Worm (Caenorhabditis elegans) whole organism, L4 larva: ENCODE data around the gene C15B12.8.

Source experiments
- F10B5.3 ChIP-seq: sonication (generic microtip); optimal IDR thresholded peaks from 2 replicates; lab custom pipeline; 2016; ENCODE audit warnings: mild to moderate bottlenecking, missing genetic modification characterization, missing compliant biosample characterization
- F26F4.8 ChIP-seq: fragments of 200-800 bp; sonication (Bioruptor generic); conservative IDR thresholded peaks from 2 replicates; pipeline ENCODE4 v1.3.6; 2022; ENCODE audit warnings: missing genetic modification characterization, missing compliant biosample characterization
- R02D3.7 ChIP-seq: fragments of 150-350 bp; sonication (generic microtip); optimal IDR thresholded peaks from 3 replicates; lab custom pipeline; 2014; ENCODE audit warnings: missing biosample characterization, missing genetic modification characterization
- T20F7.1 ChIP-seq: fragments of 200-800 bp; sonication (Bioruptor generic); optimal IDR thresholded peaks from 2 replicates; lab custom pipeline; 2018; ENCODE audit warnings: mild to moderate bottlenecking, missing genetic modification characterization, missing compliant biosample characterization
- T26A8.4 ChIP-seq: fragments of 200-800 bp; sonication (Bioruptor generic); IDR thresholded peaks from 2 replicates; pipeline ENCODE4 v1.3.6; 2022; ENCODE audit warnings: missing genetic modification characterization, missing compliant biosample characterization
- aha-1 ChIP-seq: fragments of 150-350 bp; peaks from one replicate; lab custom pipeline; 2014; ENCODE audit warnings: missing biosample characterization, missing genetic modification characterization
- ama-1 ChIP-seq: fragments of 150-350 bp; optimal IDR thresholded peaks from 2 replicates; lab custom pipeline; 2014; ENCODE audit warnings: inconsistent platforms, mixed read lengths
- ceh-20 ChIP-seq: fragments of 200-800 bp; sonication (Bioruptor generic); IDR thresholded peaks from 2 replicates; pipeline ENCODE4 v1.3.6; 2022; ENCODE audit warnings: missing genetic modification reagents, missing genetic modification characterization, missing compliant biosample characterization
- ceh-44 ChIP-seq: fragments of 200-800 bp; sonication (Bioruptor generic); IDR thresholded peaks from 2 replicates; pipeline ENCODE4 v1.3.6; 2022; ENCODE audit warnings: missing genetic modification reagents, missing genetic modification characterization, missing compliant biosample characterization
- cey-2 ChIP-seq: sonication (generic microtip); optimal IDR thresholded peaks from 3 replicates; lab custom pipeline; 2017; ENCODE audit warnings: missing genetic modification characterization, mild to moderate bottlenecking, missing compliant biosample characterization, antibody characterized with exemption, borderline replicate concordance; ENCODE audit not compliant: insufficient read depth
- daf-16 ChIP-seq, 3 experiments: sonication (generic microtip); optimal IDR thresholded peaks; 2 replicates each; lab custom pipeline; 2016 to 2017; ENCODE audit warnings: missing genetic modification characterization in 3 of 3, missing genetic modification reagents in 3 of 3, mild to moderate bottlenecking in 2 of 3, missing compliant biosample characterization in 2 of 3, missing biosample characterization in 1 of 3, moderate library complexity in 1 of 3
- dmd-6 ChIP-seq: fragments of 200-800 bp; sonication (Bioruptor generic); IDR thresholded peaks from 2 replicates; pipeline ENCODE4 v1.3.6; 2022; ENCODE audit warnings: missing genetic modification reagents, missing genetic modification characterization, missing compliant biosample characterization
- dve-1 ChIP-seq: sonication (generic microtip); optimal IDR thresholded peaks from 2 replicates; lab custom pipeline; 2017; ENCODE audit warnings: antibody characterized with exemption, mild to moderate bottlenecking, missing genetic modification characterization, missing compliant biosample characterization; ENCODE audit not compliant: insufficient read depth
- fkh-10 ChIP-seq: fragments of 150-350 bp; optimal IDR thresholded peaks from 2 replicates; lab custom pipeline; 2014; ENCODE audit warnings: missing biosample characterization, missing genetic modification reagents, missing genetic modification characterization
- hlh-11 ChIP-seq: fragments of 200-800 bp; sonication (Bioruptor generic); optimal IDR thresholded peaks from 2 replicates; lab custom pipeline; 2018; ENCODE audit warnings: mild to moderate bottlenecking, missing genetic modification characterization, missing compliant biosample characterization
- hlh-30 ChIP-seq: sonication (generic microtip); optimal IDR thresholded peaks from 2 replicates; lab custom pipeline; 2017; ENCODE audit warnings: antibody characterized with exemption, mild to moderate bottlenecking, missing genetic modification characterization, missing compliant biosample characterization; ENCODE audit not compliant: insufficient read depth
- jun-1 ChIP-seq: fragments of 150-350 bp; optimal IDR thresholded peaks from 2 replicates; lab custom pipeline; 2014; ENCODE audit warnings: missing biosample characterization, missing genetic modification reagents, missing genetic modification characterization
- lin-38 ChIP-seq: fragments of 200-800 bp; sonication (Bioruptor generic); IDR thresholded peaks from 2 replicates; pipeline ENCODE4 v1.3.6; 2022; ENCODE audit warnings: missing genetic modification reagents, missing genetic modification characterization, missing compliant biosample characterization
- mdl-1 ChIP-seq, 2 experiments: fragments of 150-350 bp in 1 of 2; sonication (generic microtip) in 1 of 2; optimal IDR thresholded peaks; 2 replicates each; lab custom pipeline; 2014 to 2017; ENCODE audit warnings: missing biosample characterization in 2 of 2, missing genetic modification characterization in 2 of 2
- mep-1 ChIP-seq: fragments of 150-350 bp; sonication (generic microtip); optimal IDR thresholded peaks from 3 replicates; lab custom pipeline; 2014; ENCODE audit warnings: missing biosample characterization, missing genetic modification characterization
- mxl-2 ChIP-seq: fragments of 200-800 bp; sonication (Bioruptor generic); conservative IDR thresholded peaks from 2 replicates; pipeline ENCODE4 v1.3.6; 2022; ENCODE audit warnings: missing genetic modification reagents, missing genetic modification characterization, missing compliant biosample characterization
- nhr-102 ChIP-seq: sonication (generic microtip); optimal IDR thresholded peaks from 2 replicates; lab custom pipeline; 2016; ENCODE audit warnings: mild to moderate bottlenecking, missing genetic modification characterization, moderate library complexity, missing compliant biosample characterization
- nhr-25 ChIP-seq: sonication (generic microtip); optimal IDR thresholded peaks from 2 replicates; lab custom pipeline; 2017; ENCODE audit warnings: missing genetic modification characterization, mild to moderate bottlenecking, missing compliant biosample characterization, antibody characterized with exemption, moderate library complexity, borderline replicate concordance; ENCODE audit not compliant: insufficient read depth
- nhr-28 ChIP-seq: fragments of 150-350 bp; optimal IDR thresholded peaks from 2 replicates; lab custom pipeline; 2014; ENCODE audit warnings: missing biosample characterization, missing genetic modification characterization
- nhr-48 ChIP-seq: sonication (generic microtip); optimal IDR thresholded peaks from 2 replicates; lab custom pipeline; 2016; ENCODE audit warnings: mild to moderate bottlenecking, missing genetic modification characterization, missing compliant biosample characterization
- nhr-77 ChIP-seq: fragments of 150-350 bp; optimal IDR thresholded peaks from 2 replicates; lab custom pipeline; 2014; ENCODE audit warnings: missing biosample characterization, missing genetic modification characterization
- php-3 ChIP-seq: fragments of 200-800 bp; sonication (Bioruptor generic); IDR thresholded peaks from 2 replicates; pipeline ENCODE4 v1.3.6; 2022; ENCODE audit warnings: missing genetic modification reagents, missing genetic modification characterization, missing compliant biosample characterization
- spr-1 ChIP-seq: sonication (generic microtip); optimal IDR thresholded peaks from 2 replicates; lab custom pipeline; 2016; ENCODE audit warnings: mild to moderate bottlenecking, missing genetic modification characterization, missing compliant biosample characterization
- tra-1 ChIP-seq: fragments of 200-800 bp; sonication (Bioruptor generic); IDR thresholded peaks from 2 replicates; pipeline ENCODE4 v1.3.6; 2022; ENCODE audit warnings: missing genetic modification reagents, missing genetic modification characterization, missing compliant biosample characterization
- unc-130 ChIP-seq: sonication (generic microtip); optimal IDR thresholded peaks from 2 replicates; lab custom pipeline; 2016; ENCODE audit warnings: missing genetic modification reagents, missing genetic modification characterization, missing compliant biosample characterization
- unc-62 ChIP-seq, 3 experiments: fragments of 150-350 bp in 1 of 3; sonication (generic microtip); optimal IDR thresholded peaks in 2 of 3; peaks in 1 of 3; 1 replicate in 1 of 3; 2 replicates in 2 of 3; lab custom pipeline; 2014 to 2017; ENCODE audit warnings: missing biosample characterization in 3 of 3, missing genetic modification characterization in 3 of 3, missing genetic modification reagents in 3 of 3, missing genotype in 1 of 3
- zfp-2 ChIP-seq: sonication (generic microtip); optimal IDR thresholded peaks from 2 replicates; lab custom pipeline; 2016; ENCODE audit warnings: mild to moderate bottlenecking, missing genetic modification characterization, missing compliant biosample characterization
- zfp-3 ChIP-seq: fragments of 200-800 bp; sonication (Bioruptor generic); conservative IDR thresholded peaks from 2 replicates; pipeline ENCODE4 v1.3.6; 2022; ENCODE audit warnings: missing genetic modification reagents, missing genetic modification characterization, missing compliant biosample characterization

C15B12.8 gene

ce11 chrX:6446564-6446963 is 27.5 kb upstream of the C15B12.8 start, which contains the start of gene asp-14:
Gene asp-14 (minus strand): TSS chrX:6446664.
- TF ChIP-seq R02D3.7 (no peak), daf-16 (GFP tag; optimal IDR thresholded peaks at IDR 0.05; lab: Kevin White, UChicago) (no peak), daf-16 (tag; optimal IDR thresholded peaks at IDR 0.05; lab: Kevin White, UChicago) (peak; percentile 17)

ce11 chrX:6448866-6449400 is 25.1 kb upstream of the C15B12.8 start, which contains the start of gene fah-1:
Gene fah-1 (minus strand): TSS chrX:6448916.
- TF ChIP-seq hlh-11 (peak; percentile 74), php-3 (GFP tag; lab: Robert Waterston, UW) (peak; percentile 71; the same call in 1 of the 2 replicates), mdl-1 (tag; optimal IDR thresholded peaks at IDR 0.05; lab: Kevin White, UChicago) (peak in 1 of 2 experiments; percentile 57), daf-16 (GFP tag; optimal IDR thresholded peaks at IDR 0.05; lab: Kevin White, UChicago) (no peak), daf-16 (tag; optimal IDR thresholded peaks at IDR 0.05; lab: Kevin White, UChicago) (peak; percentile 73), fkh-10 (GFP tag; lab: Kevin White, UChicago) (no peak), nhr-28 (tag; lab: Kevin White, UChicago) (peak; percentile 22), T26A8.4 (GFP tag; lab: Robert Waterston, UW) (peak; percentile 39; the same call in 1 of the 2 replicates), zfp-3 (GFP tag; lab: Robert Waterston, UW) (no peak), hlh-30 (peak; percentile 68), T20F7.1 (GFP tag; lab: Kevin White, UChicago) (peak; percentile 37), F10B5.3 (tag; lab: Kevin White, UChicago) (no peak), dve-1 (peak; percentile 87), ama-1 (lab: Kevin White, UChicago) (no peak), zfp-2 (tag; lab: Kevin White, UChicago) (no peak), aha-1 (tag; lab: Kevin White, UChicago) (peak; percentile 86), dmd-6 (GFP tag; lab: Robert Waterston, UW) (peak; percentile 67), nhr-102 (peak; percentile 59), tra-1 (GFP tag; lab: Robert Waterston, UW) (peak; percentile 74; the same call in 1 of the 2 replicates), F26F4.8 (GFP tag; lab: Robert Waterston, UW) (no peak), mxl-2 (GFP tag; lab: Robert Waterston, UW) (no peak), jun-1 (tag; lab: Kevin White, UChicago) (no peak), spr-1 (tag; lab: Kevin White, UChicago) (no peak), mep-1 (peak; percentile 70), nhr-25 (tag; lab: Kevin White, UChicago) (peak; percentile 86), ceh-44 (GFP tag; lab: Robert Waterston, UW) (no peak), ceh-20 (GFP tag; lab: Robert Waterston, UW) (peak; percentile 47; the same call in 1 of the 2 replicates), cey-2 (peak; percentile 15), nhr-77 (peak; percentile 31), unc-130 (GFP tag; lab: Kevin White, UChicago) (no peak), lin-38 (GFP tag; lab: Robert Waterston, UW) (no peak), nhr-48 (tag; lab: Kevin White, UChicago) (peak; percentile 53)
- TF ChIP-seq, all 104 proteins: peak for 19

ce11 chrX:6450839-6451491 is 23.1 kb upstream of the C15B12.8 start, which contains the start of the genes grl-6 and K10C2.6:
Gene grl-6 (minus strand): TSS chrX:6450939.
Gene K10C2.6 (plus strand): TSS chrX:6451441.
- TF ChIP-seq unc-62 (GFP tag; optimal IDR thresholded peaks at IDR 0.05 in 1 of 2; lab: Kevin White, UChicago) (peak in 1 of 2 experiments; percentile 13), unc-62 (tag; optimal IDR thresholded peaks at IDR 0.05; lab: Kevin White, UChicago) (no peak), F10B5.3 (tag; lab: Kevin White, UChicago) (no peak)
